Worm (Caenorhabditis elegans): ENCODE data around the gene W05H9.2.

W05H9.2 gene

DNA sequence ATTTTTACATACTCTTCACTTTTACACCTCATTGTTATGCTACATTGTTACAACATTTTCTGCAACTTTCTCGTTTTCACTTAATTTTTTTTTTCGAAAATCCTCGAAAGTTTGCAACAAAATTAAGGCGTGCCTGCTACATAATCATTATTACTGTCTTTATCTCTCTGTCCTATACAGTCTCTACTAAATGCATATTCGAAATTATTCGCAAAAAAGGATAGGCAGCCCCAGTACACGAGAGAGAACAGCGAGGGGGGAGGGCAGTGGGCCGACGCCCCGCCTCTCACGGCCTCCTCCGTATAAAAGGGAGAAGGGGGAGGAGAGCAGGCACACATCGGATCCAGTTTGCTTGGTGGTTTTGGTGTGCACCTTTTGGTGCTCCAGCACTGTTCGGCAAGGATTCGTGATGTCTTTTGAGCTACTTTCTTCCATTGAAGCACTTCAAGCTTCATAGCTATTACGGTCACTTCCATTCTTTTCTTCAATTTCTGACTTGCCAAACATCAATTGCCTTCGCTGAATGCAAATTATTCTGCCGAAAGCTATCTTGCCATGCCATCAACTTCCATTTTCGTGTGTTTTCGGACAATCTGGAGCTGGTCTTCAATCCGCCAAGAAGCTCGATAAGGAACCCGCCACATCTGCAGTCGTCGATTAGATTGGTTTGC lies 14.8 kb upstream of the W05H9.2 start (continued):
- no peak for TF ChIP-seq madf-3 (GFP tag; IDR thresholded peaks at IDR 0.05)
- TF ChIP-seq B0261.1 (tag; optimal IDR thresholded peaks at IDR 0.05): no peak
- no peak for TF ChIP-seq nfya-1 (tag; optimal IDR thresholded peaks at IDR 0.05; ENCODE audit: borderline replicate concordance, insufficient read depth)
- TF ChIP-seq lir-1 (GFP tag; conservative IDR thresholded peaks at IDR 0.05): no peak
- TF ChIP-seq fkh-3 (tag; optimal IDR thresholded peaks at IDR 0.05): no peak
- 0 out of 2 replicates have a peak, but pooled peaks have one; percentile 40 for TF ChIP-seq cebp-1 (GFP tag; IDR thresholded peaks at IDR 0.05)
- peak; percentile 51 for TF ChIP-seq cebp-1 (tag; optimal IDR thresholded peaks at IDR 0.05)
- no peak for TF ChIP-seq lsy-27 (tag; optimal IDR thresholded peaks at IDR 0.05; ENCODE audit: borderline replicate concordance, insufficient read depth)
- TF ChIP-seq F37B4.10 (GFP tag; IDR thresholded peaks at IDR 0.05): no peak
- 0 out of 2 replicates have a peak, but pooled peaks have one; percentile 13 for TF ChIP-seq cebp-2 (GFP tag; IDR thresholded peaks at IDR 0.05)
- no peak for TF ChIP-seq F22D6.2 (tag; optimal IDR thresholded peaks at IDR 0.05)
- no peak for TF ChIP-seq B0035.1 (tag; optimal IDR thresholded peaks at IDR 0.05)
- no peak for TF ChIP-seq sdz-38 (tag; optimal IDR thresholded peaks at IDR 0.05)
- TF ChIP-seq hsf-1 (GFP tag; IDR thresholded peaks at IDR 0.05): no peak
- no peak for TF ChIP-seq ztf-6 (GFP tag; IDR thresholded peaks at IDR 0.05)
- peak; percentile 58 for TF ChIP-seq pbrm-1 (GFP tag; IDR thresholded peaks at IDR 0.05)
- TF ChIP-seq nhr-120 (GFP tag; IDR thresholded peaks at IDR 0.05): no peak
- no peak for TF ChIP-seq snpc-1.1 (tag; optimal IDR thresholded peaks at IDR 0.05; ENCODE audit: insufficient read depth)
- TF ChIP-seq sea-2 (GFP tag; IDR thresholded peaks at IDR 0.05): no peak
- TF ChIP-seq pha-4 (tag; optimal IDR thresholded peaks at IDR 0.05): no peak
- no peak for TF ChIP-seq K12H6.12 (tag; optimal IDR thresholded peaks at IDR 0.05)
- no peak for TF ChIP-seq B0336.3 (GFP tag; IDR thresholded peaks at IDR 0.05)
- TF ChIP-seq dox-1 (GFP tag; IDR thresholded peaks at IDR 0.05): peak; percentile 36; the same call in 1 of the 2 replicates
- no peak for TF ChIP-seq somi-1 (GFP tag; optimal IDR thresholded peaks at IDR 0.05)
- no peak for TF ChIP-seq ekl-4 (GFP tag; IDR thresholded peaks at IDR 0.05)
- TF ChIP-seq him-1 (tag; optimal IDR thresholded peaks at IDR 0.05): no peak
- no peak for TF ChIP-seq hrde-1 (tag; optimal IDR thresholded peaks at IDR 0.05; ENCODE audit: borderline replicate concordance)
- no peak for TF ChIP-seq madf-10 (tag; optimal IDR thresholded peaks at IDR 0.05)
- peak; percentile 8 for TF ChIP-seq atf-7 (tag; optimal IDR thresholded peaks at IDR 0.05)
- no peak for TF ChIP-seq ztf-25 (GFP tag; IDR thresholded peaks at IDR 0.05)
- TF ChIP-seq nfyb-1 (GFP tag; IDR thresholded peaks at IDR 0.05): 0 out of 2 replicates have a peak, but pooled peaks have one; percentile 61
- TF ChIP-seq dpl-1 (GFP tag; optimal IDR thresholded peaks at IDR 0.05): no peak
- peak; percentile 17 for TF ChIP-seq attf-5 (GFP tag; optimal IDR thresholded peaks at IDR 0.05)
- no peak for TF ChIP-seq rec-8 (tag; optimal IDR thresholded peaks at IDR 0.05)
- no peak for TF ChIP-seq nhr-90 (tag; optimal IDR thresholded peaks at IDR 0.05)
- no peak for TF ChIP-seq aptf-3 (GFP tag; IDR thresholded peaks at IDR 0.05)
- no peak for TF ChIP-seq madf-6 (GFP tag; IDR thresholded peaks at IDR 0.05)
- TF ChIP-seq ccch-3 (GFP tag; optimal IDR thresholded peaks at IDR 0.05): no peak
- no peak for TF ChIP-seq Y53F4B.3 (GFP tag; IDR thresholded peaks at IDR 0.05)
- peak; percentile 45 for TF ChIP-seq zim-3 (tag; optimal IDR thresholded peaks at IDR 0.05)
- TF ChIP-seq hlh-26 (GFP tag; conservative IDR thresholded peaks at IDR 0.05): no peak
- no peak for TF ChIP-seq bed-1 (GFP tag; IDR thresholded peaks at IDR 0.05)
- TF ChIP-seq lin-40 (tag; optimal IDR thresholded peaks at IDR 0.05): peak; percentile 40
- no peak for TF ChIP-seq dpff-1 (tag; optimal IDR thresholded peaks at IDR 0.05)
- TF ChIP-seq lin-35 (GFP tag; optimal IDR thresholded peaks at IDR 0.05): no peak
- no peak for TF ChIP-seq rpc-1 (optimal IDR thresholded peaks at IDR 0.05)
- no peak for TF ChIP-seq rpc-1 (tag; optimal IDR thresholded peaks at IDR 0.05)
- TF ChIP-seq mcd-1 (GFP tag; IDR thresholded peaks at IDR 0.05): peak; percentile 33

All from whole organism, young adult.